Fruit fly (Drosophila melanogaster): ENCODE measurements around the gene CG9389.

DNA sequence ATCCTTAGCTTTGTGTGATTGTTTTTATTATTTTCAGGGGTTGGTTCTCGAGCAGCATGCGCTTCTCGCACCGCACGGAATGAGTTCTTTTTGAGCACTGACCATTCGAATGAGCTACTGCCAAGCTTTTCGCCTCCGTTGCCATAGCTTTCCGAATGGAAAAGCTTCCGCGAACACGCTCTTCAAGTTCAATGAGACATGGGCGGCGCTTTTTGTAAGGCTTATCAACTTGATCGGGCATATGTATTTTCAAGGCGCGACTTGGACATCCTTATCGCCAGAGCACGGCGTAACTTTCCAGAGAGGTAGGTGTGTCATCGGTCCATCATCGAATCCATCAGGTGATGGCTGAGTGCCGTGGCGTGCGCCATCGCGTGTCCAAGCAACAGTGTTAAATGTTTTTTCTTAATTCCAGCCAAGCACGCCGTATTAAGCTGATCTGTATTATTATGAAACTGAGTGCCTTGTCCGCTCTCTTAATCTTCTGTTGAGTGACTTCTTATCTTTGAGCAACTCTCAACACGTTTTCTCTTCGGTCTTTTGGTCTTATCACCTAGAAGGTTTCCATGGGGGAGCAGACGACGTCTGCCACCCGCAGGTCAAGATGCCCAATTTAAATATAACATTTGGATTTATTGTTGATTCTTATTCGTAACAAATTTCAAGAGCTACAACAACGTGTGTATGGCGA is 9.6 kb upstream of the CG9389 start, which contains the start of gene AcCoAS:
- no peak for TF ChIP-seq h (optimal IDR thresholded peaks at IDR 0.05)
- TF ChIP-seq Sin3A (optimal IDR thresholded peaks at IDR 0.05) = no peak
- no peak for TF ChIP-seq insv (optimal IDR thresholded peaks at IDR 0.05)
- no peak for TF ChIP-seq Myc (optimal IDR thresholded peaks at IDR 0.05)
